Worm (Caenorhabditis elegans) whole organism, young adult: ENCODE results near the gene T05C12.15.

Experiments
- C06A6.2 ChIP-seq: fragments of 200-800 bp; sonication (Bioruptor generic); conservative IDR thresholded peaks from 2 replicates; pipeline ENCODE4 v1.3.6; 2022; ENCODE audit warnings: missing genetic modification characterization, missing compliant biosample characterization
- F22D6.2 ChIP-seq: sonication (generic microtip); optimal IDR thresholded peaks from 2 replicates; lab custom pipeline; 2016; ENCODE audit warnings: mild to moderate bottlenecking, missing genetic modification characterization, missing compliant biosample characterization
- bed-2 ChIP-seq: fragments of 200-800 bp; sonication (Bioruptor generic); IDR thresholded peaks from 2 replicates; pipeline ENCODE4 v1.3.6; 2022; ENCODE audit warnings: missing genetic modification reagents, missing genetic modification characterization, missing compliant biosample characterization
- pha-4 ChIP-seq: fragments of 150-350 bp; sonication (generic microtip); optimal IDR thresholded peaks from 2 replicates; lab custom pipeline; 2014; ENCODE audit warnings: missing biosample characterization, missing genetic modification reagents, missing genetic modification characterization
- unc-62 ChIP-seq: fragments of 150-350 bp; optimal IDR thresholded peaks from 2 replicates; lab custom pipeline; 2014; ENCODE audit warnings: missing biosample characterization, missing genetic modification reagents, missing genetic modification characterization

DNA sequence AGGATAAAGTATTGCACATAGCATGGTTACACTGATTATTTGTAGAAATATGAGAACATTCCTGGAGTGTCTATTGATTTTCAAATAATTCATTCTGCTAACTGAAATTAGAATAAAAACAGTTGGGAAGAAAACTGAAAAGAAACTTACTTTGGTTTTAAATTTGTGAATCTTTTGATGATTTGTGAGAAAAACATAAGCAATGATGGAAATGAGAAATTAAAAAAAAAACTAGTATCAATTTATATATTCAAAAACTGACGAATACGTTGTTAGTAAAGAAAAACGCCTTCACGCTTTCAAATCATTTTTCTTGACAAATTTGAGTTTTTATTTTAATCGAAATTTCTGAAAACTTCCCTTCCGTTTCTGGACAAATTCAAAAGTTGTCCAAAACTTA is 23.7 kb downstream of the T05C12.15 start, which contains the start of gene T05C12.9:
- no peak for TF ChIP-seq bed-2
- TF ChIP-seq C06A6.2, result no peak
- no peak for TF ChIP-seq pha-4 (tag; lab: Kevin White, UChicago)
- no peak for TF ChIP-seq F22D6.2 (tag; lab: Kevin White, UChicago)
- TF ChIP-seq unc-62 (GFP tag; lab: Kevin White, UChicago), result no peak
